Fruit fly (Drosophila melanogaster) Kc167 (cell line): ENCODE results near the gene CG31415.

Experiments used
- h ChIP-seq: fragments of >200 bp; optimal IDR thresholded peaks from 3 replicates; lab custom pipeline; 2018; ENCODE audit warnings: missing external identifiers
- insv ChIP-seq: fragments of >200 bp; optimal IDR thresholded peaks from 3 replicates; lab custom pipeline; 2018; ENCODE audit warnings: missing external identifiers
- psq ChIP-seq: fragments of >200 bp; optimal IDR thresholded peaks from 2 replicates; lab custom pipeline; 2017; ENCODE audit warnings: missing external identifiers

- TF ChIP-seq h (no peak), insv (lab: Kevin White, UChicago) (no peak), psq (lab: Kevin White, UChicago) (no peak)
Measured at dm6 chr3R:9735151-9735550, 8.2 kb upstream of the CG31415 start.
